Fruit fly (Drosophila melanogaster): ENCODE measurements around the gene bru2.

Gene bru2

dm6 chr2L:12372436-12372835, 28.4 kb downstream of the bru2 start (continued):
- peak; percentile 47 for TF ChIP-seq CG2120 (GFP tag; optimal IDR thresholded peaks at IDR 0.05)
- no peak for TF ChIP-seq psq (GFP tag; optimal IDR thresholded peaks at IDR 0.05)
- TF ChIP-seq Sin3A (optimal IDR thresholded peaks at IDR 0.05): no peak
- TF ChIP-seq schlank (tag; optimal IDR thresholded peaks at IDR 0.05): peak; percentile 34
- peak; percentile 38 for TF ChIP-seq CG6683 (GFP tag; optimal IDR thresholded peaks at IDR 0.05)
- TF ChIP-seq Med (GFP tag): peak; percentile 86
- TF ChIP-seq CG1832 (GFP tag; optimal IDR thresholded peaks at IDR 0.05): no peak
- TF ChIP-seq dmrt99B (tag; optimal IDR thresholded peaks at IDR 0.05): no peak
- TF ChIP-seq Meics (GFP tag; optimal IDR thresholded peaks at IDR 0.05): peak; percentile 56
- no peak for TF ChIP-seq cato (GFP tag; optimal IDR thresholded peaks at IDR 0.05; ENCODE audit: borderline replicate concordance)
- peak; percentile 46 for TF ChIP-seq fd3F (GFP tag; optimal IDR thresholded peaks at IDR 0.05)
- no peak for TF ChIP-seq CG7786 (GFP tag; optimal IDR thresholded peaks at IDR 0.05)
- no peak for TF ChIP-seq HLH54F (GFP tag; optimal IDR thresholded peaks at IDR 0.05)
- TF ChIP-seq CG12942 (GFP tag; optimal IDR thresholded peaks at IDR 0.05): peak; percentile 25
- peak; percentile 1 for TF ChIP-seq CG11398 (GFP tag; optimal IDR thresholded peaks at IDR 0.05)
- peak; percentile 6 for TF ChIP-seq grau (tag; optimal IDR thresholded peaks at IDR 0.05)
- TF ChIP-seq B-H2 (GFP tag; optimal IDR thresholded peaks at IDR 0.05): no peak
- TF ChIP-seq Scr (GFP tag; IDR thresholded peaks at IDR 0.05; ENCODE audit: partially characterized antibody): no peak
- TF ChIP-seq MESR4 (GFP tag; optimal IDR thresholded peaks at IDR 0.05): no peak
- peak; percentile 43; the same call in 1 of the 2 replicates for TF ChIP-seq HLH3B (GFP tag; IDR thresholded peaks at IDR 0.05)
- no peak for TF ChIP-seq nerfin-2 (GFP tag; IDR thresholded peaks at IDR 0.05; ENCODE audit: partially characterized antibody)
- TF ChIP-seq CG9609 (GFP tag; optimal IDR thresholded peaks at IDR 0.05): no peak
- TF ChIP-seq CG13894 (tag; optimal IDR thresholded peaks at IDR 0.05): no peak
- no peak for TF ChIP-seq Spps (tag; optimal IDR thresholded peaks at IDR 0.05)
- TF ChIP-seq ranshi (GFP tag; IDR thresholded peaks at IDR 0.05): no peak
- TF ChIP-seq BEAF-32 (GFP tag; optimal IDR thresholded peaks at IDR 0.05): no peak
- peak; percentile 15 for TF ChIP-seq tio (GFP tag; optimal IDR thresholded peaks at IDR 0.05)
- TF ChIP-seq fd102C (GFP tag; optimal IDR thresholded peaks at IDR 0.05): no peak
- no peak for TF ChIP-seq CG4730 (GFP tag; IDR thresholded peaks at IDR 0.05)
- no peak for TF ChIP-seq CG12155 (GFP tag; optimal IDR thresholded peaks at IDR 0.05)
- no peak for TF ChIP-seq CG2199 (GFP tag; IDR thresholded peaks at IDR 0.05)
- no peak for TF ChIP-seq slou (GFP tag; optimal IDR thresholded peaks at IDR 0.05)
- no peak for TF ChIP-seq h (optimal IDR thresholded peaks at IDR 0.05)
- peak; percentile 10 for TF ChIP-seq CG1647 (GFP tag; optimal IDR thresholded peaks at IDR 0.05)
- TF ChIP-seq Hr39 (optimal IDR thresholded peaks at IDR 0.05): no peak
- no peak for TF ChIP-seq zen (tag; optimal IDR thresholded peaks at IDR 0.05)
- peak; percentile 7 for TF ChIP-seq CG18011 (GFP tag; optimal IDR thresholded peaks at IDR 0.05)
- TF ChIP-seq Dek (tag; optimal IDR thresholded peaks at IDR 0.05): no peak
- peak; percentile 37 for TF ChIP-seq her (GFP tag; optimal IDR thresholded peaks at IDR 0.05)
- TF ChIP-seq CG8359 (GFP tag; optimal IDR thresholded peaks at IDR 0.05; ENCODE audit: borderline replicate concordance): no peak
- peak; percentile 51; the same call in 1 of the 2 replicates for TF ChIP-seq seq (GFP tag; IDR thresholded peaks at IDR 0.05)
- no peak for TF ChIP-seq dm (GFP tag; optimal IDR thresholded peaks at IDR 0.05)
- TF ChIP-seq Tbp (GFP tag; optimal IDR thresholded peaks at IDR 0.05): no peak
- no peak for TF ChIP-seq CG11696 (GFP tag; IDR thresholded peaks at IDR 0.05)
- TF ChIP-seq stwl (tag; optimal IDR thresholded peaks at IDR 0.05): no peak
- TF ChIP-seq bsh (GFP tag; optimal IDR thresholded peaks at IDR 0.05): peak in 1 of 2 experiments; percentile 52
- no peak for TF ChIP-seq CG32532 (GFP tag; IDR thresholded peaks at IDR 0.05)
- no peak for TF ChIP-seq CG17612 (GFP tag; IDR thresholded peaks at IDR 0.05)
- TF ChIP-seq CG7271 (tag; optimal IDR thresholded peaks at IDR 0.05): no peak
- TF ChIP-seq tll (GFP tag; optimal IDR thresholded peaks at IDR 0.05): no peak
- peak; percentile 55 for TF ChIP-seq Fer3 (tag; optimal IDR thresholded peaks at IDR 0.05)
- TF ChIP-seq CG10267 (tag; optimal IDR thresholded peaks at IDR 0.05): no peak

Data from whole organism, embryonic.